Worm (Caenorhabditis elegans) whole organism, early embryonic: ENCODE measurements around the gene ctl-1.

ENCODE experiments used
- B0310.2 ChIP-seq: sonication (generic microtip); optimal IDR thresholded peaks from 2 replicates; lab custom pipeline; 2016; ENCODE audit warnings: mild to moderate bottlenecking, missing genetic modification characterization, missing compliant biosample characterization
- F13C5.2 ChIP-seq: sonication (generic microtip); optimal IDR thresholded peaks from 2 replicates; lab custom pipeline; 2017; ENCODE audit warnings: mild to moderate bottlenecking, missing genetic modification characterization, inconsistent platforms, missing compliant biosample characterization
- aly-1 ChIP-seq: sonication (generic microtip); optimal IDR thresholded peaks from 2 replicates; lab custom pipeline; 2016; ENCODE audit warnings: missing genetic modification characterization, missing compliant biosample characterization
- ama-1 ChIP-seq: fragments of 150-350 bp; optimal IDR thresholded peaks from 2 replicates; lab custom pipeline; 2014
- ceh-13 ChIP-seq: fragments of 200-800 bp; sonication (Bioruptor generic); optimal IDR thresholded peaks from 2 replicates; lab custom pipeline; 2018; ENCODE audit warnings: mild to moderate bottlenecking, missing genetic modification characterization, missing compliant biosample characterization
- ceh-36 ChIP-seq: sonication (generic microtip); optimal IDR thresholded peaks from 2 replicates; lab custom pipeline; 2016; ENCODE audit warnings: missing genetic modification characterization, inconsistent platforms, missing compliant biosample characterization
- ets-7 ChIP-seq: sonication (generic microtip); optimal IDR thresholded peaks from 2 replicates; lab custom pipeline; 2016; ENCODE audit warnings: missing genotype, missing genetic modification characterization, missing compliant biosample characterization
- flt-1 ChIP-seq: fragments of 200-800 bp; sonication (Bioruptor generic); IDR thresholded peaks from 2 replicates; pipeline ENCODE4 v1.3.6; 2022; ENCODE audit warnings: missing genetic modification characterization, missing compliant biosample characterization
- hmbx-1 ChIP-seq: sonication (generic microtip); optimal IDR thresholded peaks from 2 replicates; lab custom pipeline; 2016; ENCODE audit warnings: mild to moderate bottlenecking, missing genetic modification characterization, missing compliant biosample characterization
- hmg-4 ChIP-seq: fragments of 200-800 bp; sonication (Bioruptor generic); optimal IDR thresholded peaks from 2 replicates; lab custom pipeline; 2018; ENCODE audit warnings: mild to moderate bottlenecking, missing genetic modification characterization, missing compliant biosample characterization
- hnd-1 ChIP-seq: sonication (generic microtip); optimal IDR thresholded peaks from 2 replicates; lab custom pipeline; 2016; ENCODE audit warnings: missing genetic modification characterization, missing compliant biosample characterization
- pes-1 ChIP-seq: fragments of 200-800 bp; sonication (Bioruptor generic); IDR thresholded peaks from 2 replicates; pipeline ENCODE4 v1.3.6; 2022; ENCODE audit warnings: missing genetic modification reagents, missing genetic modification characterization, missing compliant biosample characterization
- scrt-1 ChIP-seq: fragments of 200-800 bp; sonication (Bioruptor generic); IDR thresholded peaks from 2 replicates; pipeline ENCODE4 v1.3.6; 2022; ENCODE audit warnings: missing genetic modification characterization, missing compliant biosample characterization
- sea-1 ChIP-seq: fragments of 200-800 bp; sonication (Bioruptor generic); conservative IDR thresholded peaks from 2 replicates; pipeline ENCODE4 v1.3.6; 2022; ENCODE audit warnings: missing genetic modification characterization, missing compliant biosample characterization
- tbx-11 ChIP-seq: fragments of 200-800 bp; sonication (Bioruptor generic); IDR thresholded peaks from 2 replicates; pipeline ENCODE4 v1.3.6; 2022; ENCODE audit warnings: missing genetic modification characterization, missing compliant biosample characterization
- tbx-37 ChIP-seq: fragments of 200-800 bp; sonication (Bioruptor generic); conservative IDR thresholded peaks from 2 replicates; pipeline ENCODE4 v1.3.6; 2022; ENCODE audit warnings: missing genetic modification reagents, missing genetic modification characterization, missing compliant biosample characterization
- tra-4 ChIP-seq: sonication (generic microtip); optimal IDR thresholded peaks from 2 replicates; lab custom pipeline; 2017; ENCODE audit warnings: missing genetic modification characterization, missing compliant biosample characterization

The ctl-1 gene

ce11 chrII:14269142-14269593, 36.9 kb downstream of the ctl-1 start, which contains the start of gene Y54G11A.1:
TSS of gene Y54G11A.1 (minus strand) at chrII:14269192.
- TF ChIP-seq tbx-37 (GFP tag; lab: Robert Waterston, UW) (no peak), aly-1 (no peak), tra-4 (tag; lab: Kevin White, UChicago) (no peak), ceh-13 (GFP tag; lab: Kevin White, UChicago) (no peak), ceh-36 (tag; lab: Kevin White, UChicago) (no peak), scrt-1 (GFP tag; lab: Robert Waterston, UW) (no peak), hmbx-1 (tag; lab: Kevin White, UChicago) (no peak), tbx-11 (GFP tag; lab: Robert Waterston, UW) (no peak), sea-1 (GFP tag; lab: Robert Waterston, UW) (no peak), ets-7 (no peak), hmg-4 (GFP tag; lab: Kevin White, UChicago) (no peak), pes-1 (GFP tag; lab: Robert Waterston, UW) (no peak), ama-1 (lab: Kevin White, UChicago) (no peak), flt-1 (GFP tag; lab: Robert Waterston, UW) (no peak), F13C5.2 (tag; lab: Kevin White, UChicago) (no peak), B0310.2 (tag; lab: Kevin White, UChicago) (no peak), hnd-1 (tag; lab: Kevin White, UChicago) (no peak)

ce11 chrII:14257943-14258342, 48.1 kb downstream of the ctl-1 start:
- TF ChIP-seq aly-1, result no peak
- no peak for TF ChIP-seq scrt-1 (GFP tag; lab: Robert Waterston, UW)
- TF ChIP-seq tbx-11 (GFP tag; lab: Robert Waterston, UW), result no peak
- TF ChIP-seq flt-1 (GFP tag; lab: Robert Waterston, UW), result no peak
- no peak for TF ChIP-seq hmbx-1 (tag; lab: Kevin White, UChicago)

ce11 chrII:14256779-14257178, 49.3 kb downstream of the ctl-1 start, which contains the start of gene Y54G11A.19:
TSS of gene Y54G11A.19 (minus strand) at chrII:14256879.
- TF ChIP-seq hmbx-1 (tag; lab: Kevin White, UChicago) (no peak), aly-1 (no peak), ama-1 (lab: Kevin White, UChicago) (no peak), tbx-37 (GFP tag; lab: Robert Waterston, UW) (no peak), B0310.2 (tag; lab: Kevin White, UChicago) (no peak), flt-1 (GFP tag; lab: Robert Waterston, UW) (no peak), ceh-36 (tag; lab: Kevin White, UChicago) (no peak), tra-4 (tag; lab: Kevin White, UChicago) (no peak)

- no peak for TF ChIP-seq ceh-13 (GFP tag; lab: Kevin White, UChicago)
- no peak for TF ChIP-seq ceh-36 (tag; lab: Kevin White, UChicago)
These were observed 50.2 kb downstream of the ctl-1 start for ce11 chrII:14255850-14256249.
